Fruit fly (Drosophila melanogaster) whole organism, adult: ENCODE data around the gene CG32695.

Source experiments
- CG12768 ChIP-seq: fragments of 200-800 bp; sonication (Bioruptor generic); optimal IDR thresholded peaks from 2 replicates; lab custom pipeline; 2017; ENCODE audit warnings: missing biosample characterization, missing genetic modification characterization, mild to moderate bottlenecking, moderate library complexity, missing genetic modification reagents
- Clk ChIP-seq: fragments of 200-800 bp; sonication (Bioruptor generic); optimal IDR thresholded peaks from 2 replicates; lab custom pipeline; 2017; ENCODE audit warnings: missing biosample characterization, missing genetic modification characterization
- ovo ChIP-seq: fragments of 200-800 bp; sonication (Bioruptor generic); optimal IDR thresholded peaks from 2 replicates; lab custom pipeline; 2016; ENCODE audit warnings: missing biosample characterization, missing genetic modification characterization

DNA sequence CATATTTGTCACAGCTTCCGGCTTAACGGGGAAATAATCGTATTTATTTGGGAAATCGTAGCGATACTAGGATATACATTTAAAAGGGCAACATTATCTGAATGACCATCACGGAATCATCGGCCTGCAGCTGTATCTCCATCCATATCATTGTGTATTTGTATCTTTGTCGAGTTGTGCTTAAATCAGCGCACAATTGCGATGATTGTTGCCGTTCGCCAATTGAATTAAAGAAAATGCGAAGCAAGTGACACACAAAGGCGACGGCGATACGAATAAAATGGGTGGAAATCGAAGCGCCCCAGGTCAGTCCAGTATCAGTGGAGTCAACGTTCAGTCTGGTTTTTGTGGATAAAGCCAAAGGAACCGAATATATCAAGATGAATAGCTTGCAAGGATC, 5.7 kb upstream of the CG32695 start, which contains the start of gene CG9686:
- no peak for TF ChIP-seq Clk (GFP tag; lab: Kevin White, UChicago)
- TF ChIP-seq CG12768 (GFP tag; lab: Kevin White, UChicago) = no peak
- TF ChIP-seq ovo (GFP tag; lab: Kevin White, UChicago) = no peak
